Worm (Caenorhabditis elegans) whole organism, early embryonic: ENCODE measurements around the gene erfa-3.

ENCODE experiments used
- F13C5.2 ChIP-seq: sonication (generic microtip); optimal IDR thresholded peaks from 2 replicates; lab custom pipeline; 2017; ENCODE audit warnings: mild to moderate bottlenecking, missing genetic modification characterization, inconsistent platforms, missing compliant biosample characterization
- ama-1 ChIP-seq: fragments of 150-350 bp; optimal IDR thresholded peaks from 2 replicates; lab custom pipeline; 2014
- ceh-13 ChIP-seq: fragments of 200-800 bp; sonication (Bioruptor generic); optimal IDR thresholded peaks from 2 replicates; lab custom pipeline; 2018; ENCODE audit warnings: mild to moderate bottlenecking, missing genetic modification characterization, missing compliant biosample characterization
- ceh-36 ChIP-seq: sonication (generic microtip); optimal IDR thresholded peaks from 2 replicates; lab custom pipeline; 2016; ENCODE audit warnings: missing genetic modification characterization, inconsistent platforms, missing compliant biosample characterization
- ets-7 ChIP-seq: sonication (generic microtip); optimal IDR thresholded peaks from 2 replicates; lab custom pipeline; 2016; ENCODE audit warnings: missing genotype, missing genetic modification characterization, missing compliant biosample characterization
- flt-1 ChIP-seq: fragments of 200-800 bp; sonication (Bioruptor generic); IDR thresholded peaks from 2 replicates; pipeline ENCODE4 v1.3.6; 2022; ENCODE audit warnings: missing genetic modification characterization, missing compliant biosample characterization
- hmbx-1 ChIP-seq: sonication (generic microtip); optimal IDR thresholded peaks from 2 replicates; lab custom pipeline; 2016; ENCODE audit warnings: mild to moderate bottlenecking, missing genetic modification characterization, missing compliant biosample characterization
- hnd-1 ChIP-seq: sonication (generic microtip); optimal IDR thresholded peaks from 2 replicates; lab custom pipeline; 2016; ENCODE audit warnings: missing genetic modification characterization, missing compliant biosample characterization
- pes-1 ChIP-seq: fragments of 200-800 bp; sonication (Bioruptor generic); IDR thresholded peaks from 2 replicates; pipeline ENCODE4 v1.3.6; 2022; ENCODE audit warnings: missing genetic modification reagents, missing genetic modification characterization, missing compliant biosample characterization
- scrt-1 ChIP-seq: fragments of 200-800 bp; sonication (Bioruptor generic); IDR thresholded peaks from 2 replicates; pipeline ENCODE4 v1.3.6; 2022; ENCODE audit warnings: missing genetic modification characterization, missing compliant biosample characterization
- tra-4 ChIP-seq: sonication (generic microtip); optimal IDR thresholded peaks from 2 replicates; lab custom pipeline; 2017; ENCODE audit warnings: missing genetic modification characterization, missing compliant biosample characterization

DNA sequence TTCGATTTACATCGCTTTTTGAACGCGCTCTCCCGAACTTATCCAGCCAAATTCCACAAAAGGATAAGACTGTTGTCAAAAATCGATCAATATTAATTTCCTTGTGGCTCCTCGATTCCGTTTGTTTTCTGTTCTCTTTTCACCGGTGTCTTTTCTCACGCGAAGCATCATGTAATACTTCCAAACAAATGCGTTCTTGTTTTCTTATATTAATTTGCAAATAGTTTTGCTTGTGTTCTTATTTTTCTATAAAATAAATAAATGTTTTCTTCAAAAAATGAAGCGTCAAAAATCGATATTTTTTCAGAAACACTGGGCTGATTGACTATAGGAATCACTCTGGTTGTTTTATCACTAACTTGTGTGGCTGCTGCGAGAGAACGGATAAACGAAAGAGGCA is 716 bp upstream of the erfa-3 start, which contains the start of gene math-33:
- no peak for TF ChIP-seq ama-1 (lab: Kevin White, UChicago)
- no peak for TF ChIP-seq flt-1 (GFP tag; lab: Robert Waterston, UW)
- no peak for TF ChIP-seq ceh-13 (GFP tag; lab: Kevin White, UChicago)
- TF ChIP-seq hmbx-1 (tag; lab: Kevin White, UChicago), result no peak
- TF ChIP-seq scrt-1 (GFP tag; lab: Robert Waterston, UW), result no peak
- TF ChIP-seq pes-1 (GFP tag; lab: Robert Waterston, UW), result no peak
- no peak for TF ChIP-seq tra-4 (tag; lab: Kevin White, UChicago)
- TF ChIP-seq F13C5.2, result no peak
- no peak for TF ChIP-seq ceh-36 (tag; lab: Kevin White, UChicago)
- no peak for TF ChIP-seq ets-7 (tag; lab: Kevin White, UChicago)
- no peak for TF ChIP-seq hnd-1
